Worm (Caenorhabditis elegans) whole organism, young adult: ENCODE measurements around the gene daf-38.
A peak's percentile ranks its signal among the peaks of the same experiment; 100 is the strongest.

ENCODE experiments used
- C06A6.2 ChIP-seq: fragments of 200-800 bp; sonication (Bioruptor generic); conservative IDR thresholded peaks from 2 replicates; pipeline ENCODE4 v1.3.6; 2022; ENCODE audit warnings: missing genetic modification characterization, missing compliant biosample characterization
- F37B4.10 ChIP-seq: fragments of 200-800 bp; sonication (Bioruptor generic); IDR thresholded peaks from 2 replicates; pipeline ENCODE4 v1.3.6; 2022; ENCODE audit warnings: missing genetic modification characterization, missing compliant biosample characterization
- attf-6 ChIP-seq: fragments of 200-800 bp; sonication (Bioruptor generic); IDR thresholded peaks from 2 replicates; pipeline ENCODE4 v1.3.6; 2022; ENCODE audit warnings: missing genetic modification reagents, missing genetic modification characterization, missing compliant biosample characterization
- ccch-3 ChIP-seq: fragments of 200-800 bp; sonication (Bioruptor generic); optimal IDR thresholded peaks from 2 replicates; lab custom pipeline; 2018; ENCODE audit warnings: mild to moderate bottlenecking, missing genetic modification characterization, missing compliant biosample characterization
- cebp-2 ChIP-seq: fragments of 200-800 bp; sonication (Bioruptor generic); IDR thresholded peaks from 2 replicates; pipeline ENCODE4 v1.3.6; 2022; ENCODE audit warnings: missing genetic modification characterization, missing compliant biosample characterization
- ceh-58 ChIP-seq: fragments of 200-800 bp; sonication (Bioruptor generic); IDR thresholded peaks from 2 replicates; pipeline ENCODE4 v1.3.6; 2022; ENCODE audit warnings: missing genetic modification characterization, missing compliant biosample characterization
- ceh-91 ChIP-seq: fragments of 200-800 bp; sonication (Bioruptor generic); IDR thresholded peaks from 2 replicates; pipeline ENCODE4 v1.3.6; 2022; ENCODE audit warnings: missing genetic modification reagents, missing genetic modification characterization, missing compliant biosample characterization
- efl-1 ChIP-seq: fragments of 150-350 bp; optimal IDR thresholded peaks from 2 replicates; lab custom pipeline; 2014; ENCODE audit warnings: missing biosample characterization, missing genetic modification reagents, missing genetic modification characterization
- egrh-3 ChIP-seq: fragments of 200-800 bp; sonication (Bioruptor generic); IDR thresholded peaks from 2 replicates; pipeline ENCODE4 v1.3.6; 2022; ENCODE audit warnings: missing genetic modification reagents, missing genetic modification characterization, missing compliant biosample characterization
- fkh-3 ChIP-seq: sonication (generic microtip); optimal IDR thresholded peaks from 2 replicates; lab custom pipeline; 2016; ENCODE audit warnings: mild to moderate bottlenecking, missing genetic modification characterization, missing compliant biosample characterization
- hrde-1 ChIP-seq: sonication (generic microtip); optimal IDR thresholded peaks from 2 replicates; lab custom pipeline; 2016; ENCODE audit warnings: missing genetic modification characterization, mild to moderate bottlenecking, missing compliant biosample characterization, moderate library complexity, missing genotype, missing genetic modification reagents, borderline replicate concordance
- lir-1 ChIP-seq: fragments of 200-800 bp; sonication (Bioruptor generic); conservative IDR thresholded peaks from 2 replicates; pipeline ENCODE4 v1.3.6; 2022; ENCODE audit warnings: missing genetic modification reagents, missing genetic modification characterization, missing compliant biosample characterization
- madf-3 ChIP-seq: fragments of 200-800 bp; sonication (Bioruptor generic); IDR thresholded peaks from 2 replicates; pipeline ENCODE4 v1.3.6; 2022; ENCODE audit warnings: missing genetic modification reagents, missing genetic modification characterization, missing compliant biosample characterization
- mxl-1 ChIP-seq: sonication (generic microtip); optimal IDR thresholded peaks from 2 replicates; lab custom pipeline; 2016; ENCODE audit warnings: missing genetic modification characterization, missing compliant biosample characterization
- nfya-2 ChIP-seq: fragments of 200-800 bp; sonication (Bioruptor generic); IDR thresholded peaks from 2 replicates; pipeline ENCODE4 v1.3.6; 2022; ENCODE audit warnings: missing genetic modification reagents, missing genetic modification characterization, missing compliant biosample characterization
- pha-4 ChIP-seq: fragments of 150-350 bp; sonication (generic microtip); optimal IDR thresholded peaks from 2 replicates; lab custom pipeline; 2014; ENCODE audit warnings: missing biosample characterization, missing genetic modification reagents, missing genetic modification characterization
- rpc-1 ChIP-seq, 2 experiments: fragments of 150-350 bp in 1 of 2; sonication (generic microtip) in 1 of 2; optimal IDR thresholded peaks; 2 replicates each; lab custom pipeline; 2014 to 2018; ENCODE audit warnings: missing biosample characterization in 1 of 2, missing genetic modification characterization in 1 of 2, missing genetic modification reagents in 1 of 2, missing genotype in 1 of 2
- snpc-4 ChIP-seq, 5 experiments: fragments of 150-350 bp in 1 of 5; sonication (generic microtip) in 4 of 5; optimal IDR thresholded peaks; 2 replicates each; lab custom pipeline; 2014 to 2018; ENCODE audit warnings: missing genetic modification characterization in 5 of 5, missing biosample characterization in 3 of 5, antibody characterized with exemption in 2 of 5, mild to moderate bottlenecking in 2 of 5, missing compliant biosample characterization in 2 of 5, missing genotype in 2 of 5, moderate library complexity in 2 of 5, missing genetic modification reagents in 1 of 5
- unc-130 ChIP-seq: sonication (generic microtip); optimal IDR thresholded peaks from 2 replicates; lab custom pipeline; 2016; ENCODE audit warnings: missing genetic modification reagents, missing genetic modification characterization, missing compliant biosample characterization
- zim-3 ChIP-seq: sonication (generic microtip); optimal IDR thresholded peaks from 2 replicates; lab custom pipeline; 2017; ENCODE audit warnings: mild to moderate bottlenecking, missing genetic modification characterization, moderate library complexity, missing compliant biosample characterization
- ztf-6 ChIP-seq: fragments of 200-800 bp; sonication (Bioruptor generic); IDR thresholded peaks from 2 replicates; pipeline ENCODE4 v1.3.6; 2022; ENCODE audit warnings: missing genetic modification reagents, missing genetic modification characterization, missing compliant biosample characterization

Gene daf-38

DNA sequence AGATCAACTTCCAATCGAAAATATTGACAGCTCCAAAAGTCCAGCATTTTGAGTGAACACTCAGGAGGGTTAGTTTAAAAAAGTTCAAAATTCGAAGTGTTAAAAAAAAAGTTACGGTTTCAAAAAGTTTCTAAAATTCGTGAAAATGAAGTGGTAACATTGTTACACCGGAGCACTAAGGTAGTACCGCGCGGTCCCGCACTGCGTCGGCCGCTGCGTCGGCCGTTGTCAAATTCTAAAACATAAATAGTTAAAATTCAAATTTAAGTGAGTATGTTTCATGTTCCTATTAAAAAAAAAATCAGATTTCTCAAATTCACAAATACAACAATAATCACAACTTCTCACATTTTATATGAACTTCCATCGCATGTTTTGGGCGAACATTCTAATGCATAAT is 48.4 kb downstream of the daf-38 start:
- TF ChIP-seq attf-6 (GFP tag; lab: Robert Waterston, UW) (0 out of 2 replicates have a peak, but pooled peaks have one; percentile 20), cebp-2 (no peak), F37B4.10 (GFP tag; lab: Robert Waterston, UW) (no peak), snpc-4 (GFP tag; optimal IDR thresholded peaks at IDR 0.05; lab: Kevin White, UChicago) (no peak), snpc-4 (tag; optimal IDR thresholded peaks at IDR 0.05; lab: Kevin White, UChicago) (peak in 3 of 4 experiments; percentile 32 to 56 (median 53))

DNA sequence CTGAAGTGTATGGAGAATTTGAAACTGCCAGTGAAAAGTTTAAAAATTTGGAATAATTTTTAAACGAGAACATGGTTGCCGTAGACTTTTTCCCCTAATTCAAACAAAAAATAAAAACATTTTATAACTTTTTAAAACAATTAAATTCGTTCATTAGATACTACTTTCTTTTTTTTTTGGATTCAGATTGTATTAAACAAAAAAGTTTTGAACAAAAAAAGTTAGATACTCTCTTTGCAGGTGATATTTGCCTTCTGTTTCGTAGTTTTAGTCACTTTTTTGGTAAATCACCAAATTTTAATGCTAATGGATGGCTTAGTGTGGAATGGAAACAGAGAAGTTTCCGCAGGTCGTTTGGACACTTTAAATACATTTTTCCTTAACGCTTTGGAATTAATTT is 50.5 kb downstream of the daf-38 start, which contains the start of gene Y105C5B.1:
Y105C5B.1 (plus strand) TSS at position 301 of the 400 bp plus-strand sequence.
- no peak for TF ChIP-seq fkh-3
- TF ChIP-seq rpc-1 (optimal IDR thresholded peaks at IDR 0.05; lab: Kevin White, UChicago): no peak
- TF ChIP-seq rpc-1 (tag; optimal IDR thresholded peaks at IDR 0.05; lab: Kevin White, UChicago): no peak
- TF ChIP-seq, all 124 proteins: peak for 0

DNA sequence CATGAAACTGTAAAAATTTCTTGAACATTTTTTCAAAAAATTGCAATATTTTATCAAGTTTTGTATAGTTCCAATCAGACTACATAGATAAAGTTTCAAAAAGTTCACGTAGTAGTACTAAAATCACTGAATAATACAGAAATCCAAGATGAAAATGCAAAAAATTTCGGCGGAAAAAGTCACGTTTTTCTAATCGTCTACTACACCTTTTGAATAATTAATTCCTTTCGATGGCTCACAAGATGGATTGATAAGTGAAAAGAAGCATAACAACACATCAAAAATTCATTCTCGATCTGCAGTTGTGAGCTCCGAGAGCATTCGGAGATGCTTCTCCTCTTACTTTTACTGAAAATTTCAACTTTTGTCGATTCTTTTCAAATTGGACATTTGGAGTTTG is 52.8 kb downstream of the daf-38 start, which contains the start of gene gcy-25:
gcy-25 (plus strand) TSS at position 301 of the 400 bp plus-strand sequence.
- no peak for TF ChIP-seq efl-1 (GFP tag; lab: Kevin White, UChicago)
- no peak for TF ChIP-seq madf-3 (GFP tag; lab: Robert Waterston, UW)
- TF ChIP-seq zim-3 (tag; lab: Kevin White, UChicago): no peak
- TF ChIP-seq C06A6.2: no peak
- TF ChIP-seq nfya-2: no peak
- TF ChIP-seq mxl-1: no peak
- no peak for TF ChIP-seq lir-1 (GFP tag; lab: Robert Waterston, UW)
- no peak for TF ChIP-seq pha-4 (tag; lab: Kevin White, UChicago)
- TF ChIP-seq ceh-58 (GFP tag; lab: Robert Waterston, UW): no peak
- TF ChIP-seq hrde-1: no peak
- TF ChIP-seq ceh-91 (GFP tag; lab: Robert Waterston, UW): no peak
- TF ChIP-seq egrh-3 (GFP tag; lab: Robert Waterston, UW): no peak
- TF ChIP-seq ccch-3 (GFP tag; lab: Kevin White, UChicago): no peak
- no peak for TF ChIP-seq unc-130
- TF ChIP-seq ztf-6 (GFP tag; lab: Robert Waterston, UW): no peak
- TF ChIP-seq, all 124 proteins: peak for 0
